Fruit fly (Drosophila melanogaster): ENCODE results near the gene Regnase-1.

Regnase-1 gene

dm6 chr3R:20001595-20001997, 34.3 kb downstream of the Regnase-1 start (continued):
- TF ChIP-seq chm (GFP tag; IDR thresholded peaks at IDR 0.05) (no peak), D19A (tag; optimal IDR thresholded peaks at IDR 0.05) (peak; percentile 89), CG1832 (GFP tag; optimal IDR thresholded peaks at IDR 0.05) (no peak), nerfin-2 (GFP tag; IDR thresholded peaks at IDR 0.05; ENCODE audit: partially characterized antibody) (no peak), CG8944 (GFP tag; optimal IDR thresholded peaks at IDR 0.05) (no peak), CG2120 (GFP tag; optimal IDR thresholded peaks at IDR 0.05) (peak; percentile 11), da (GFP tag; optimal IDR thresholded peaks at IDR 0.05) (no peak), eve (GFP tag; optimal IDR thresholded peaks at IDR 0.05) (peak in 1 of 2 experiments; percentile 32), Sry-β (GFP tag; optimal IDR thresholded peaks at IDR 0.05) (no peak), Hr51 (GFP tag; optimal IDR thresholded peaks at IDR 0.05) (peak in 1 of 2 experiments; percentile 33), CG34422 (GFP tag; IDR thresholded peaks at IDR 0.05) (no peak), ap (GFP tag; IDR thresholded peaks at IDR 0.05) (no peak), CG10274 (GFP tag; optimal IDR thresholded peaks at IDR 0.05) (no peak), Spps (tag; optimal IDR thresholded peaks at IDR 0.05) (no peak), CG7372 (GFP tag; IDR thresholded peaks at IDR 0.05) (no peak), CG17359 (tag; optimal IDR thresholded peaks at IDR 0.05) (no peak), tup (GFP tag; optimal IDR thresholded peaks at IDR 0.05) (no peak), danr (GFP tag; IDR thresholded peaks at IDR 0.05) (no peak), Camta (GFP tag; optimal IDR thresholded peaks at IDR 0.05) (no peak), toy (GFP tag; IDR thresholded peaks at IDR 0.05) (no peak), sisA (GFP tag; IDR thresholded peaks at IDR 0.05) (peak; percentile 25; the same call in 1 of the 2 replicates), psq (GFP tag; optimal IDR thresholded peaks at IDR 0.05) (no peak), Rx (GFP tag; IDR thresholded peaks at IDR 0.05) (no peak)

dm6 chr3R:19999474-19999873, 36.4 kb downstream of the Regnase-1 start:
- TF ChIP-seq CG1792 (GFP tag; optimal IDR thresholded peaks at IDR 0.05): no peak
- peak; percentile 67 for TF ChIP-seq CG3407 (GFP tag; optimal IDR thresholded peaks at IDR 0.05)
- TF ChIP-seq C15 (GFP tag; IDR thresholded peaks at IDR 0.05): peak; percentile 68; the same call in 1 of the 3 replicates
- TF ChIP-seq Oli (tag; optimal IDR thresholded peaks at IDR 0.05): peak; percentile 80
- TF ChIP-seq Trl (optimal IDR thresholded peaks at IDR 0.05): no peak
- TF ChIP-seq Trl (GFP tag; optimal IDR thresholded peaks at IDR 0.05): peak; percentile 14
- no peak for TF ChIP-seq crp (GFP tag; optimal IDR thresholded peaks at IDR 0.05)
- no peak for TF ChIP-seq CG1832 (GFP tag; optimal IDR thresholded peaks at IDR 0.05)
- no peak for TF ChIP-seq Scr (GFP tag; IDR thresholded peaks at IDR 0.05; ENCODE audit: partially characterized antibody)
- no peak for TF ChIP-seq YL-1 (GFP tag; optimal IDR thresholded peaks at IDR 0.05)
- TF ChIP-seq CG10431 (GFP tag; optimal IDR thresholded peaks at IDR 0.05): no peak
- peak; percentile 83 for TF ChIP-seq CG4404 (GFP tag; IDR thresholded peaks at IDR 0.05)
- peak; percentile 90 for TF ChIP-seq gsb-n (tag; optimal IDR thresholded peaks at IDR 0.05)
- peak; percentile 77 for TF ChIP-seq CG7556 (GFP tag; optimal IDR thresholded peaks at IDR 0.05)
- TF ChIP-seq CG31441 (GFP tag; IDR thresholded peaks at IDR 0.05): peak; percentile 88
- peak; percentile 44 for TF ChIP-seq Lhr (GFP tag; optimal IDR thresholded peaks at IDR 0.05)
- TF ChIP-seq fru (optimal IDR thresholded peaks at IDR 0.05): no peak
- no peak for TF ChIP-seq Camta (GFP tag; optimal IDR thresholded peaks at IDR 0.05)
- peak; percentile 48; the same call in 1 of the 3 replicates for TF ChIP-seq H15 (GFP tag; IDR thresholded peaks at IDR 0.05)
- TF ChIP-seq tgo (GFP tag; IDR thresholded peaks at IDR 0.05): peak; percentile 88
- TF ChIP-seq trh (GFP tag; optimal IDR thresholded peaks at IDR 0.05): no peak
- TF ChIP-seq CG11696 (GFP tag; IDR thresholded peaks at IDR 0.05): peak; percentile 68
- TF ChIP-seq esg (GFP tag; conservative IDR thresholded peaks at IDR 0.05): peak; percentile 78
- TF ChIP-seq Dref (GFP tag; IDR thresholded peaks at IDR 0.05): no peak
- no peak for TF ChIP-seq CG34224 (GFP tag; IDR thresholded peaks at IDR 0.05; ENCODE audit: partially characterized antibody)
- no peak for TF ChIP-seq CG16863 (GFP tag; optimal IDR thresholded peaks at IDR 0.05)
- no peak for TF ChIP-seq bbx (GFP tag; IDR thresholded peaks at IDR 0.05; ENCODE audit: partially characterized antibody)
- no peak for TF ChIP-seq Dfd (GFP tag; optimal IDR thresholded peaks at IDR 0.05)
- no peak for TF ChIP-seq HmgD (GFP tag; optimal IDR thresholded peaks at IDR 0.05)
- TF ChIP-seq CG3995 (GFP tag; optimal IDR thresholded peaks at IDR 0.05): no peak
- TF ChIP-seq CG33213 (GFP tag; optimal IDR thresholded peaks at IDR 0.05): no peak
- peak; percentile 89 for TF ChIP-seq CG12391 (tag; optimal IDR thresholded peaks at IDR 0.05)
